Fruit fly (Drosophila melanogaster): ENCODE results near the gene CG9967.

DNA sequence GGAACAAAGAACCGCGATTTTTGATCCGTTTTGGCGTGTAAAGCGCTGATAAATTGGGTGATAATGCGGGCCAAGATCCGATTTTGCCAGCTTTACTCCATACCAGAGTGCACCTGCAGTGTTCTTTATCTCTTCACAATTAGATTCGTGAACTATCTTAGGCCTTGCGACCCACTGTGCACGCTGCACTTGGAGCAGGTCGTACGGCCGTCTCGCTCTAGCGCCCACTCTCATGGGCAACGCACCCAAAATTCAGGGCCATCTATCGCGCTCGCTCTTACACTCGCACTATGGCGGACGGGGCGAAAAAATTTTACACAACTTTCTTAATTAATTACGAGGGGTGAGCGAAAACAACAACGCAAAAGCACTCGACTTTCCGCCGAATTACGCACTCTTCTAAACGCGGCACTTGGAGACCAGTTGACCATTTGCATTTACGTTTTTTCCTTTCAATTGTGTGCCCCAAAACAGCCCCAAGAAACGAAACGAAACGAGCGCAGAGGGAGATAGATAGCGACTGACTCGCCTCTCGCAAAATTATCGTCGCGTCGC, 7.1 kb upstream of the CG9967 start:
- TF ChIP-seq psq (optimal IDR thresholded peaks at IDR 0.05) (no peak), Dll (optimal IDR thresholded peaks at IDR 0.05) (no peak), pan (optimal IDR thresholded peaks at IDR 0.05) (no peak)
